Worm (Caenorhabditis elegans): ENCODE results near the gene zyg-8.
A peak's percentile ranks its signal among the peaks of the same experiment; 100 is the strongest.

Gene zyg-8

ce11 chrIII:12084216-12084615 is 22.7 kb downstream of the zyg-8 start, which contains the start of gene nob-1 (continued):
- no peak for TF ChIP-seq lin-39 (tag; optimal IDR thresholded peaks at IDR 0.05)

- TF ChIP-seq grh-1 (GFP tag; IDR thresholded peaks at IDR 0.05) (no peak), lsy-2 (tag; optimal IDR thresholded peaks at IDR 0.05) (peak; percentile 10 to 70), lin-15B (tag; optimal IDR thresholded peaks at IDR 0.05) (no peak), elt-2 (tag; optimal IDR thresholded peaks at IDR 0.05) (peak; percentile 63), pax-3 (tag; optimal IDR thresholded peaks at IDR 0.05) (no peak), unc-30 (tag; optimal IDR thresholded peaks at IDR 0.05) (no peak), nhr-71 (tag; optimal IDR thresholded peaks at IDR 0.05) (peak; percentile 8), dsc-1 (tag; optimal IDR thresholded peaks at IDR 0.05) (peak; percentile 8), nhr-85 (tag) (no peak), elt-3 (tag; optimal IDR thresholded peaks at IDR 0.05) (peak in 1 of 6 experiments; percentile 11), lin-14 (GFP tag; optimal IDR thresholded peaks at IDR 0.05) (peak; percentile 19), egl-13 (tag; optimal IDR thresholded peaks at IDR 0.05) (no peak), C16A3.4 (tag; optimal IDR thresholded peaks at IDR 0.05) (no peak)
Observed at ce11 chrIII:12084749-12085307, 23.3 kb downstream of the zyg-8 start.

- TF ChIP-seq efl-1 (optimal IDR thresholded peaks at IDR 0.05) (no peak), efl-1 (GFP tag; optimal IDR thresholded peaks at IDR 0.05 in 1 of 2) (peak in 1 of 2 experiments; percentile 54), lin-13 (GFP tag; optimal IDR thresholded peaks at IDR 0.05) (no peak)
Observed at ce11 chrIII:12087564-12087963, 26.1 kb downstream of the zyg-8 start.

ce11 chrIII:12092595-12092994 is 31.1 kb downstream of the zyg-8 start:
- TF ChIP-seq ceh-8 (GFP tag; optimal IDR thresholded peaks at IDR 0.05) (no peak), unc-86 (tag; optimal IDR thresholded peaks at IDR 0.05) (no peak), jun-1 (tag; optimal IDR thresholded peaks at IDR 0.05) (no peak), ceh-63 (GFP tag; optimal IDR thresholded peaks at IDR 0.05) (no peak), lsy-2 (tag; optimal IDR thresholded peaks at IDR 0.05) (no peak), pax-3 (tag; optimal IDR thresholded peaks at IDR 0.05) (no peak), tbx-2 (tag; optimal IDR thresholded peaks at IDR 0.05) (no peak), sox-4 (tag; optimal IDR thresholded peaks at IDR 0.05) (no peak), isw-1 (GFP tag; IDR thresholded peaks at IDR 0.05) (no peak), mep-1 (tag; optimal IDR thresholded peaks at IDR 0.05) (no peak), efl-3 (GFP tag; optimal IDR thresholded peaks at IDR 0.05) (no peak), pqm-1 (tag; optimal IDR thresholded peaks at IDR 0.05) (no peak), ama-1 (optimal IDR thresholded peaks at IDR 0.05) (no peak), sup-37 (GFP tag; optimal IDR thresholded peaks at IDR 0.05) (no peak), nhr-19 (GFP tag; conservative IDR thresholded peaks at IDR 0.05) (no peak), nhr-237 (tag; optimal IDR thresholded peaks at IDR 0.05) (no peak), nhr-20 (tag; optimal IDR thresholded peaks at IDR 0.05) (no peak)

- no peak for TF ChIP-seq efl-1 (optimal IDR thresholded peaks at IDR 0.05)
- peak in 1 of 2 experiments; percentile 60 for TF ChIP-seq efl-1 (GFP tag; optimal IDR thresholded peaks at IDR 0.05 in 1 of 2)
- no peak for TF ChIP-seq mep-1 (tag; optimal IDR thresholded peaks at IDR 0.05)
- TF ChIP-seq lsy-2 (tag; optimal IDR thresholded peaks at IDR 0.05), result peak in 1 of 2 experiments; percentile 30
Observed at ce11 chrIII:12094158-12094856, 32.8 kb downstream of the zyg-8 start.

- TF ChIP-seq grh-1 (GFP tag; IDR thresholded peaks at IDR 0.05) (no peak), F16B12.6 (tag; optimal IDR thresholded peaks at IDR 0.05) (no peak), efl-1 (optimal IDR thresholded peaks at IDR 0.05) (no peak), efl-1 (GFP tag; optimal IDR thresholded peaks at IDR 0.05 in 1 of 2) (peak in 1 of 2 experiments; percentile 36), nhr-20 (tag; optimal IDR thresholded peaks at IDR 0.05) (peak; percentile 20)
Observed at ce11 chrIII:12107441-12107840, 45.9 kb downstream of the zyg-8 start, which contains the start of the genes cest-12 and lonp-2. Gene cest-12 (minus strand): TSS chrIII:12107541. Gene lonp-2 (plus strand): TSS chrIII:12107774.

Measured in whole organism, L1 larva.